Worm (Caenorhabditis elegans) whole organism, early embryonic: Measurements from ENCODE around the gene B0361.9.

Source experiments
- B0310.2 ChIP-seq: sonication (generic microtip); optimal IDR thresholded peaks from 2 replicates; lab custom pipeline; 2016; ENCODE audit warnings: mild to moderate bottlenecking, missing genetic modification characterization, missing compliant biosample characterization
- F13C5.2 ChIP-seq: sonication (generic microtip); optimal IDR thresholded peaks from 2 replicates; lab custom pipeline; 2017; ENCODE audit warnings: mild to moderate bottlenecking, missing genetic modification characterization, inconsistent platforms, missing compliant biosample characterization
- aly-1 ChIP-seq: sonication (generic microtip); optimal IDR thresholded peaks from 2 replicates; lab custom pipeline; 2016; ENCODE audit warnings: missing genetic modification characterization, missing compliant biosample characterization
- ama-1 ChIP-seq: fragments of 150-350 bp; optimal IDR thresholded peaks from 2 replicates; lab custom pipeline; 2014
- ceh-13 ChIP-seq: fragments of 200-800 bp; sonication (Bioruptor generic); optimal IDR thresholded peaks from 2 replicates; lab custom pipeline; 2018; ENCODE audit warnings: mild to moderate bottlenecking, missing genetic modification characterization, missing compliant biosample characterization
- ceh-36 ChIP-seq: sonication (generic microtip); optimal IDR thresholded peaks from 2 replicates; lab custom pipeline; 2016; ENCODE audit warnings: missing genetic modification characterization, inconsistent platforms, missing compliant biosample characterization
- ets-7 ChIP-seq: sonication (generic microtip); optimal IDR thresholded peaks from 2 replicates; lab custom pipeline; 2016; ENCODE audit warnings: missing genotype, missing genetic modification characterization, missing compliant biosample characterization
- flt-1 ChIP-seq: fragments of 200-800 bp; sonication (Bioruptor generic); IDR thresholded peaks from 2 replicates; pipeline ENCODE4 v1.3.6; 2022; ENCODE audit warnings: missing genetic modification characterization, missing compliant biosample characterization
- hmbx-1 ChIP-seq: sonication (generic microtip); optimal IDR thresholded peaks from 2 replicates; lab custom pipeline; 2016; ENCODE audit warnings: mild to moderate bottlenecking, missing genetic modification characterization, missing compliant biosample characterization
- hmg-4 ChIP-seq: fragments of 200-800 bp; sonication (Bioruptor generic); optimal IDR thresholded peaks from 2 replicates; lab custom pipeline; 2018; ENCODE audit warnings: mild to moderate bottlenecking, missing genetic modification characterization, missing compliant biosample characterization
- hnd-1 ChIP-seq: sonication (generic microtip); optimal IDR thresholded peaks from 2 replicates; lab custom pipeline; 2016; ENCODE audit warnings: missing genetic modification characterization, missing compliant biosample characterization
- pes-1 ChIP-seq: fragments of 200-800 bp; sonication (Bioruptor generic); IDR thresholded peaks from 2 replicates; pipeline ENCODE4 v1.3.6; 2022; ENCODE audit warnings: missing genetic modification reagents, missing genetic modification characterization, missing compliant biosample characterization
- scrt-1 ChIP-seq: fragments of 200-800 bp; sonication (Bioruptor generic); IDR thresholded peaks from 2 replicates; pipeline ENCODE4 v1.3.6; 2022; ENCODE audit warnings: missing genetic modification characterization, missing compliant biosample characterization
- sea-1 ChIP-seq: fragments of 200-800 bp; sonication (Bioruptor generic); conservative IDR thresholded peaks from 2 replicates; pipeline ENCODE4 v1.3.6; 2022; ENCODE audit warnings: missing genetic modification characterization, missing compliant biosample characterization
- tbx-11 ChIP-seq: fragments of 200-800 bp; sonication (Bioruptor generic); IDR thresholded peaks from 2 replicates; pipeline ENCODE4 v1.3.6; 2022; ENCODE audit warnings: missing genetic modification characterization, missing compliant biosample characterization
- tbx-37 ChIP-seq: fragments of 200-800 bp; sonication (Bioruptor generic); conservative IDR thresholded peaks from 2 replicates; pipeline ENCODE4 v1.3.6; 2022; ENCODE audit warnings: missing genetic modification reagents, missing genetic modification characterization, missing compliant biosample characterization
- tra-4 ChIP-seq: sonication (generic microtip); optimal IDR thresholded peaks from 2 replicates; lab custom pipeline; 2017; ENCODE audit warnings: missing genetic modification characterization, missing compliant biosample characterization

The B0361.9 gene

ce11 chrIII:7291216-7291615 lies 8.2 kb downstream of the B0361.9 start:
- no peak for TF ChIP-seq ets-7 (tag; lab: Kevin White, UChicago)
- TF ChIP-seq hmg-4 = no peak
- no peak for TF ChIP-seq tbx-37 (GFP tag; lab: Robert Waterston, UW)
- TF ChIP-seq sea-1 (GFP tag; lab: Robert Waterston, UW) = no peak
- no peak for TF ChIP-seq ama-1 (lab: Kevin White, UChicago)
- TF ChIP-seq hnd-1 (tag; lab: Kevin White, UChicago) = no peak
- no peak for TF ChIP-seq tra-4 (tag; lab: Kevin White, UChicago)
- TF ChIP-seq tbx-11 = no peak
- no peak for TF ChIP-seq flt-1 (GFP tag; lab: Robert Waterston, UW)

ce11 chrIII:7290462-7290861 lies 9.0 kb downstream of the B0361.9 start, which contains the start of gene algn-11:
algn-11 (minus strand) TSS chrIII:7290562.
- no peak for TF ChIP-seq hmg-4

ce11 chrIII:7287503-7287902 lies 11.9 kb downstream of the B0361.9 start, which contains the start of gene ykt-6:
ykt-6 (minus strand) TSS chrIII:7287603.
- no peak for TF ChIP-seq ets-7 (tag; lab: Kevin White, UChicago)
- TF ChIP-seq pes-1 (GFP tag; lab: Robert Waterston, UW) = no peak
- no peak for TF ChIP-seq ceh-36 (tag; lab: Kevin White, UChicago)
- no peak for TF ChIP-seq scrt-1 (GFP tag; lab: Robert Waterston, UW)
- TF ChIP-seq sea-1 (GFP tag; lab: Robert Waterston, UW) = no peak
- no peak for TF ChIP-seq ceh-13 (GFP tag; lab: Kevin White, UChicago)
- TF ChIP-seq B0310.2 (tag; lab: Kevin White, UChicago) = no peak
- TF ChIP-seq hnd-1 (tag; lab: Kevin White, UChicago) = no peak
- no peak for TF ChIP-seq flt-1 (GFP tag; lab: Robert Waterston, UW)
- no peak for TF ChIP-seq tra-4 (tag; lab: Kevin White, UChicago)
- no peak for TF ChIP-seq F13C5.2 (tag; lab: Kevin White, UChicago)
- TF ChIP-seq hmg-4 = no peak
- no peak for TF ChIP-seq tbx-11

ce11 chrIII:7285783-7286182 lies 13.6 kb downstream of the B0361.9 start, which contains the start of gene pho-5:
pho-5 (minus strand) TSS chrIII:7285883.
- no peak for TF ChIP-seq sea-1 (GFP tag; lab: Robert Waterston, UW)
- TF ChIP-seq tra-4 (tag; lab: Kevin White, UChicago) = no peak
- no peak for TF ChIP-seq tbx-11
- no peak for TF ChIP-seq ceh-36 (tag; lab: Kevin White, UChicago)
- no peak for TF ChIP-seq flt-1 (GFP tag; lab: Robert Waterston, UW)
- TF ChIP-seq ceh-13 (GFP tag; lab: Kevin White, UChicago) = no peak
- no peak for TF ChIP-seq ama-1 (lab: Kevin White, UChicago)
- no peak for TF ChIP-seq hmbx-1 (tag; lab: Kevin White, UChicago)
- TF ChIP-seq aly-1 (tag; lab: Kevin White, UChicago) = no peak
- TF ChIP-seq F13C5.2 (tag; lab: Kevin White, UChicago) = no peak

- no peak for TF ChIP-seq aly-1 (tag; lab: Kevin White, UChicago)
- no peak for TF ChIP-seq F13C5.2 (tag; lab: Kevin White, UChicago)
- no peak for TF ChIP-seq scrt-1 (GFP tag; lab: Robert Waterston, UW)
- no peak for TF ChIP-seq B0310.2 (tag; lab: Kevin White, UChicago)
- TF ChIP-seq tbx-37 (GFP tag; lab: Robert Waterston, UW) = no peak
- no peak for TF ChIP-seq hmbx-1 (tag; lab: Kevin White, UChicago)
- TF ChIP-seq ama-1 (lab: Kevin White, UChicago) = no peak
- no peak for TF ChIP-seq ceh-36 (tag; lab: Kevin White, UChicago)
These were observed 18.3 kb downstream of the B0361.9 start, which contains the start of gene B0361.3 for ce11 chrIII:7281179-7281578. B0361.3 (plus strand) TSS chrIII:7281462.

ce11 chrIII:7278491-7278890 lies 20.9 kb downstream of the B0361.9 start:
- TF ChIP-seq ets-7 (tag; lab: Kevin White, UChicago) (no peak), aly-1 (tag; lab: Kevin White, UChicago) (no peak), hmg-4 (no peak), sea-1 (GFP tag; lab: Robert Waterston, UW) (no peak), hmbx-1 (tag; lab: Kevin White, UChicago) (no peak), pes-1 (GFP tag; lab: Robert Waterston, UW) (no peak)

- TF ChIP-seq ets-7 (tag; lab: Kevin White, UChicago) = no peak
- TF ChIP-seq hmg-4 = no peak
- TF ChIP-seq sea-1 (GFP tag; lab: Robert Waterston, UW) = no peak
- no peak for TF ChIP-seq tra-4 (tag; lab: Kevin White, UChicago)
- no peak for TF ChIP-seq hmbx-1 (tag; lab: Kevin White, UChicago)
- no peak for TF ChIP-seq hnd-1 (tag; lab: Kevin White, UChicago)
- TF ChIP-seq pes-1 (GFP tag; lab: Robert Waterston, UW) = no peak
- no peak for TF ChIP-seq ceh-36 (tag; lab: Kevin White, UChicago)
- no peak for TF ChIP-seq ceh-13 (GFP tag; lab: Kevin White, UChicago)
- no peak for TF ChIP-seq flt-1 (GFP tag; lab: Robert Waterston, UW)
- TF ChIP-seq B0310.2 (tag; lab: Kevin White, UChicago) = no peak
These were observed 22.2 kb downstream of the B0361.9 start, which contains the start of the genes spot-1 and B0361.11 for ce11 chrIII:7277228-7277627. spot-1 (minus strand) TSS chrIII:7277274. B0361.11 (plus strand) TSS chrIII:7277599.

- TF ChIP-seq F13C5.2 (tag; lab: Kevin White, UChicago) (no peak), hmg-4 (no peak), ceh-13 (GFP tag; lab: Kevin White, UChicago) (no peak), pes-1 (GFP tag; lab: Robert Waterston, UW) (no peak), hnd-1 (tag; lab: Kevin White, UChicago) (no peak), tbx-11 (no peak)
These were observed 24.1 kb downstream of the B0361.9 start, which contains the start of gene psd-1 for ce11 chrIII:7275296-7275695. psd-1 (minus strand) TSS chrIII:7275396.
